Worm (Caenorhabditis elegans) whole organism, young adult: Measurements from ENCODE around the gene T23F11.6.
A peak's percentile ranks its signal among the peaks of the same experiment; 100 is the strongest.

Experiments
- B0035.1 ChIP-seq: sonication (generic microtip); optimal IDR thresholded peaks from 2 replicates; lab custom pipeline; 2016; ENCODE audit warnings: missing genetic modification characterization, mild to moderate bottlenecking, missing compliant biosample characterization, missing genotype, missing genetic modification reagents
- B0261.1 ChIP-seq: sonication (generic microtip); optimal IDR thresholded peaks from 2 replicates; lab custom pipeline; 2016; ENCODE audit warnings: mild to moderate bottlenecking, missing genetic modification characterization, moderate library complexity, missing compliant biosample characterization
- C17E4.6 ChIP-seq: fragments of 200-800 bp; sonication (Bioruptor generic); IDR thresholded peaks from 2 replicates; pipeline ENCODE4 v1.3.6; 2022; ENCODE audit warnings: missing genetic modification reagents, missing genetic modification characterization, missing compliant biosample characterization
- D2030.7 ChIP-seq: fragments of 200-800 bp; sonication (Bioruptor generic); IDR thresholded peaks from 2 replicates; pipeline ENCODE4 v1.3.6; 2022; ENCODE audit warnings: missing genetic modification reagents, missing genetic modification characterization, missing compliant biosample characterization
- F33H1.4 ChIP-seq: fragments of 200-800 bp; sonication (Bioruptor generic); IDR thresholded peaks from 2 replicates; pipeline ENCODE4 v1.3.6; 2022; ENCODE audit warnings: missing genetic modification reagents, missing genetic modification characterization, missing compliant biosample characterization
- K11D2.4 ChIP-seq: fragments of 200-800 bp; sonication (Bioruptor generic); IDR thresholded peaks from 2 replicates; pipeline ENCODE4 v1.3.6; 2022; ENCODE audit warnings: missing genetic modification reagents, missing genetic modification characterization, missing compliant biosample characterization
- T07F8.4 ChIP-seq: sonication (generic microtip); optimal IDR thresholded peaks from 2 replicates; lab custom pipeline; 2016; ENCODE audit warnings: mild to moderate bottlenecking, missing genetic modification characterization, moderate library complexity, missing compliant biosample characterization
- Y56A3A.18 ChIP-seq: fragments of 200-800 bp; sonication (Bioruptor generic); IDR thresholded peaks from 2 replicates; pipeline ENCODE4 v1.3.6; 2022; ENCODE audit warnings: missing genetic modification reagents, missing genetic modification characterization, missing compliant biosample characterization
- ZK185.1 ChIP-seq: sonication (generic microtip); optimal IDR thresholded peaks from 2 replicates; lab custom pipeline; 2016; ENCODE audit warnings: mild to moderate bottlenecking, missing genetic modification characterization, missing compliant biosample characterization; ENCODE audit not compliant: poor library complexity, severe bottlenecking
- ama-1 ChIP-seq, 3 experiments: fragments of 150-350 bp in 1 of 3; sonication (generic microtip) in 2 of 3; optimal IDR thresholded peaks; 2 replicates each; lab custom pipeline; 2014 to 2018; ENCODE audit warnings: missing biosample characterization in 2 of 3, missing genetic modification characterization in 2 of 3, missing genetic modification reagents in 2 of 3
- aptf-2 ChIP-seq: fragments of 200-800 bp; sonication (Bioruptor generic); conservative IDR thresholded peaks from 2 replicates; pipeline ENCODE4 v1.3.6; 2022; ENCODE audit warnings: missing genetic modification reagents, missing genetic modification characterization, missing compliant biosample characterization
- atf-7 ChIP-seq: sonication (generic microtip); optimal IDR thresholded peaks from 2 replicates; lab custom pipeline; 2017; ENCODE audit warnings: mild to moderate bottlenecking, missing genetic modification characterization, missing compliant biosample characterization
- attf-3 ChIP-seq: fragments of 200-800 bp; sonication (Bioruptor generic); conservative IDR thresholded peaks from 2 replicates; pipeline ENCODE4 v1.3.6; 2022; ENCODE audit warnings: missing genetic modification reagents, missing genetic modification characterization, missing compliant biosample characterization
- ceh-100 ChIP-seq: fragments of 200-800 bp; sonication (Bioruptor generic); IDR thresholded peaks from 2 replicates; pipeline ENCODE4 v1.3.6; 2022; ENCODE audit warnings: missing genetic modification reagents, missing genetic modification characterization, missing compliant biosample characterization
- ceh-40 ChIP-seq: fragments of 200-800 bp; sonication (Bioruptor generic); IDR thresholded peaks from 2 replicates; pipeline ENCODE4 v1.3.6; 2022; ENCODE audit warnings: missing genetic modification characterization, missing compliant biosample characterization
- ceh-58 ChIP-seq: fragments of 200-800 bp; sonication (Bioruptor generic); IDR thresholded peaks from 2 replicates; pipeline ENCODE4 v1.3.6; 2022; ENCODE audit warnings: missing genetic modification characterization, missing compliant biosample characterization
- die-1 ChIP-seq: sonication (generic microtip); optimal IDR thresholded peaks from 2 replicates; lab custom pipeline; 2016; ENCODE audit warnings: missing genotype, mild to moderate bottlenecking, missing genetic modification characterization, missing compliant biosample characterization
- efl-1 ChIP-seq: fragments of 150-350 bp; optimal IDR thresholded peaks from 2 replicates; lab custom pipeline; 2014; ENCODE audit warnings: missing biosample characterization, missing genetic modification reagents, missing genetic modification characterization
- egl-44 ChIP-seq: fragments of 200-800 bp; sonication (Bioruptor generic); IDR thresholded peaks from 2 replicates; pipeline ENCODE4 v1.3.6; 2022; ENCODE audit warnings: missing genetic modification reagents, missing genetic modification characterization, missing compliant biosample characterization
- ets-4 ChIP-seq: fragments of 200-800 bp; sonication (Bioruptor generic); optimal IDR thresholded peaks from 2 replicates; lab custom pipeline; 2018; ENCODE audit warnings: mild to moderate bottlenecking, missing genetic modification characterization, missing compliant biosample characterization
- hlh-26 ChIP-seq: fragments of 200-800 bp; sonication (Bioruptor generic); conservative IDR thresholded peaks from 2 replicates; pipeline ENCODE4 v1.3.6; 2022; ENCODE audit warnings: missing genetic modification reagents, missing genetic modification characterization, missing compliant biosample characterization
- lag-1 ChIP-seq: fragments of 200-800 bp; sonication (Bioruptor generic); IDR thresholded peaks from 2 replicates; pipeline ENCODE4 v1.3.6; 2022; ENCODE audit warnings: missing genetic modification reagents, missing genetic modification characterization, missing compliant biosample characterization
- let-526 ChIP-seq: fragments of 200-800 bp; sonication (Bioruptor generic); IDR thresholded peaks from 2 replicates; pipeline ENCODE4 v1.3.6; 2022; ENCODE audit warnings: missing genetic modification reagents, missing genetic modification characterization, missing compliant biosample characterization
- lin-26 ChIP-seq: fragments of 200-800 bp; sonication (Bioruptor generic); IDR thresholded peaks from 2 replicates; pipeline ENCODE4 v1.3.6; 2022; ENCODE audit warnings: missing genetic modification reagents, missing genetic modification characterization, missing compliant biosample characterization
- lin-35 ChIP-seq, 3 experiments: fragments of 150-350 bp in 2 of 3; sonication (generic microtip) in 1 of 3; optimal IDR thresholded peaks; 2 replicates each; lab custom pipeline; 2014 to 2018; ENCODE audit warnings: missing biosample characterization in 3 of 3, missing genetic modification characterization in 3 of 3, missing genetic modification reagents in 3 of 3
- lin-54 ChIP-seq: fragments of 200-800 bp; sonication (Bioruptor generic); optimal IDR thresholded peaks from 2 replicates; lab custom pipeline; 2018; ENCODE audit warnings: mild to moderate bottlenecking, missing genetic modification characterization, missing compliant biosample characterization
- madf-6 ChIP-seq: fragments of 200-800 bp; sonication (Bioruptor generic); IDR thresholded peaks from 2 replicates; pipeline ENCODE4 v1.3.6; 2022; ENCODE audit warnings: missing genetic modification reagents, missing genetic modification characterization, missing compliant biosample characterization
- nfya-1 ChIP-seq: sonication (generic microtip); optimal IDR thresholded peaks from 2 replicates; lab custom pipeline; 2017; ENCODE audit warnings: antibody characterized with exemption, missing compliant biosample characterization, missing genetic modification characterization, borderline replicate concordance; ENCODE audit not compliant: insufficient read depth
- nfyb-1 ChIP-seq: fragments of 200-800 bp; sonication (Bioruptor generic); IDR thresholded peaks from 2 replicates; pipeline ENCODE4 v1.3.6; 2022; ENCODE audit warnings: missing genetic modification reagents, missing genetic modification characterization, missing compliant biosample characterization
- nhr-179 ChIP-seq: sonication (generic microtip); optimal IDR thresholded peaks from 2 replicates; lab custom pipeline; 2016; ENCODE audit warnings: mild to moderate bottlenecking, missing genetic modification characterization, missing compliant biosample characterization
- nhr-27 ChIP-seq: fragments of 200-800 bp; sonication (Bioruptor generic); optimal IDR thresholded peaks from 2 replicates; lab custom pipeline; 2018; ENCODE audit warnings: mild to moderate bottlenecking, missing genetic modification characterization, moderate library complexity, missing compliant biosample characterization
- rpc-1 ChIP-seq, 2 experiments: fragments of 150-350 bp in 1 of 2; sonication (generic microtip) in 1 of 2; optimal IDR thresholded peaks; 2 replicates each; lab custom pipeline; 2014 to 2018; ENCODE audit warnings: missing biosample characterization in 1 of 2, missing genetic modification characterization in 1 of 2, missing genetic modification reagents in 1 of 2, missing genotype in 1 of 2
- sdz-38 ChIP-seq: sonication (generic microtip); optimal IDR thresholded peaks from 2 replicates; lab custom pipeline; 2016; ENCODE audit warnings: missing genotype, missing genetic modification characterization, missing compliant biosample characterization
- sptf-2 ChIP-seq: fragments of 200-800 bp; sonication (Bioruptor generic); optimal IDR thresholded peaks from 2 replicates; lab custom pipeline; 2018; ENCODE audit warnings: mild to moderate bottlenecking, missing genetic modification characterization, missing compliant biosample characterization
- tbx-9 ChIP-seq: sonication (generic microtip); optimal IDR thresholded peaks from 2 replicates; lab custom pipeline; 2016; ENCODE audit warnings: borderline replicate concordance, missing genetic modification characterization, inconsistent platforms, missing compliant biosample characterization
- xnd-1 ChIP-seq: sonication (generic microtip); optimal IDR thresholded peaks from 2 replicates; lab custom pipeline; 2016; ENCODE audit warnings: missing genotype, missing genetic modification reagents, missing genetic modification characterization, missing compliant biosample characterization
- zfh-2 ChIP-seq: fragments of 200-800 bp; sonication (Bioruptor generic); conservative IDR thresholded peaks from 2 replicates; pipeline ENCODE4 v1.3.6; 2022; ENCODE audit warnings: missing genetic modification reagents, missing genetic modification characterization, missing compliant biosample characterization
- zim-3 ChIP-seq: sonication (generic microtip); optimal IDR thresholded peaks from 2 replicates; lab custom pipeline; 2017; ENCODE audit warnings: mild to moderate bottlenecking, missing genetic modification characterization, moderate library complexity, missing compliant biosample characterization

Gene T23F11.6

ce11 chrIII:4649363-4649768, 1.6 kb upstream of the T23F11.6 start (continued):
- TF ChIP-seq sptf-2 (GFP tag; lab: Kevin White, UChicago) (peak; percentile 22), die-1 (tag; lab: Kevin White, UChicago) (peak; percentile 70), B0035.1 (tag; lab: Kevin White, UChicago) (peak; percentile 60), lin-54 (peak; percentile 81), ceh-100 (peak; percentile 37; the same call in 1 of the 2 replicates), F33H1.4 (GFP tag; lab: Robert Waterston, UW) (no peak), Y56A3A.18 (GFP tag; lab: Robert Waterston, UW) (peak; percentile 57; the same call in 1 of the 2 replicates), ceh-40 (no peak), ZK185.1 (peak; percentile 87), C17E4.6 (GFP tag; lab: Robert Waterston, UW) (no peak; the same call in 1 of the 2 replicates), nfyb-1 (GFP tag; lab: Robert Waterston, UW) (peak; percentile 93)

- TF ChIP-seq atf-7 (tag; lab: Kevin White, UChicago) (no peak), egl-44 (GFP tag; lab: Robert Waterston, UW) (no peak), nhr-27 (tag; lab: Kevin White, UChicago) (no peak), tbx-9 (no peak), aptf-2 (GFP tag; lab: Robert Waterston, UW) (no peak), ZK185.1 (no peak), nfyb-1 (GFP tag; lab: Robert Waterston, UW) (no peak), madf-6 (GFP tag; lab: Robert Waterston, UW) (no peak), efl-1 (GFP tag; lab: Kevin White, UChicago) (no peak), lag-1 (GFP tag; lab: Robert Waterston, UW) (no peak), let-526 (GFP tag; lab: Robert Waterston, UW) (no peak), attf-3 (no peak), sdz-38 (tag; lab: Kevin White, UChicago) (no peak)
These were observed 381 bp downstream of the T23F11.6 start for ce11 chrIII:4647341-4647740.

- TF ChIP-seq zfh-2 (GFP tag; lab: Robert Waterston, UW) (no peak), rpc-1 (optimal IDR thresholded peaks at IDR 0.05; lab: Kevin White, UChicago) (no peak), rpc-1 (tag; optimal IDR thresholded peaks at IDR 0.05; lab: Kevin White, UChicago) (no peak), egl-44 (GFP tag; lab: Robert Waterston, UW) (no peak), ceh-58 (GFP tag; lab: Robert Waterston, UW) (no peak), D2030.7 (GFP tag; lab: Robert Waterston, UW) (no peak), let-526 (GFP tag; lab: Robert Waterston, UW) (no peak), lin-26 (GFP tag; lab: Robert Waterston, UW) (no peak), ama-1 (optimal IDR thresholded peaks at IDR 0.05; lab: Kevin White, UChicago) (no peak), ama-1 (GFP tag; optimal IDR thresholded peaks at IDR 0.05; lab: Kevin White, UChicago) (no peak), hlh-26 (GFP tag; lab: Robert Waterston, UW) (no peak), B0261.1 (tag; lab: Kevin White, UChicago) (no peak), xnd-1 (tag; lab: Kevin White, UChicago) (no peak), T07F8.4 (tag; lab: Kevin White, UChicago) (no peak), nhr-179 (tag; lab: Kevin White, UChicago) (no peak), nfya-1 (tag; lab: Kevin White, UChicago) (no peak), madf-6 (GFP tag; lab: Robert Waterston, UW) (no peak), ets-4 (GFP tag; lab: Kevin White, UChicago) (no peak), lin-35 (GFP tag; optimal IDR thresholded peaks at IDR 0.05; lab: Kevin White, UChicago) (no peak), zim-3 (no peak), K11D2.4 (GFP tag; lab: Robert Waterston, UW) (no peak)
These were observed 1.5 kb downstream of the T23F11.6 start, which contains the start of gene pqn-29 for ce11 chrIII:4646246-4646645. Gene pqn-29 (minus strand): TSS chrIII:4646346.
